Fruit fly (Drosophila melanogaster) whole organism, pupa: ENCODE data around the gene CG14374.

ENCODE experiments used
- CG10348 ChIP-seq: fragments of 200-800 bp; sonication (Bioruptor generic); IDR thresholded peaks from 2 replicates; pipeline ENCODE4 v1.3.6; 2022; ENCODE audit warnings: missing biosample characterization, missing genetic modification characterization
- CG12605 ChIP-seq: fragments of 200-800 bp; sonication (Bioruptor generic); IDR thresholded peaks from 2 replicates; pipeline ENCODE4 v1.3.6; 2022; ENCODE audit warnings: missing biosample characterization, missing genetic modification characterization
- CG13204 ChIP-seq: fragments of 200-800 bp; sonication (Bioruptor generic); optimal IDR thresholded peaks from 2 replicates; lab custom pipeline; 2018; ENCODE audit warnings: missing biosample characterization, mild to moderate bottlenecking, missing genetic modification characterization, moderate library complexity
- CG14655 ChIP-seq: fragments of 200-800 bp; sonication (Bioruptor generic); optimal IDR thresholded peaks from 3 replicates; lab custom pipeline; 2017; ENCODE audit warnings: mild to moderate bottlenecking, missing biosample characterization, missing genetic modification reagents, missing genetic modification characterization
- CG15710 ChIP-seq: fragments of 200-800 bp; sonication (Bioruptor generic); optimal IDR thresholded peaks from 2 replicates; lab custom pipeline; 2018; ENCODE audit warnings: missing biosample characterization, mild to moderate bottlenecking, missing genetic modification characterization, moderate library complexity
- CG17806 ChIP-seq: fragments of 200-800 bp; sonication (Bioruptor generic); optimal IDR thresholded peaks from 2 replicates; lab custom pipeline; 2018; ENCODE audit warnings: missing biosample characterization, mild to moderate bottlenecking, missing genetic modification characterization, moderate library complexity
- CG32121 ChIP-seq: fragments of 200-800 bp; sonication (Bioruptor generic); IDR thresholded peaks from 2 replicates; pipeline ENCODE4 v1.3.6; 2022; ENCODE audit warnings: missing biosample characterization, missing genetic modification characterization
- CG34367 ChIP-seq: fragments of 200-800 bp; sonication (Bioruptor generic); optimal IDR thresholded peaks from 2 replicates; lab custom pipeline; 2018; ENCODE audit warnings: missing biosample characterization, mild to moderate bottlenecking, missing genetic modification characterization
- CG4496 ChIP-seq: fragments of 200-800 bp; sonication (Bioruptor generic); IDR thresholded peaks from 3 replicates; pipeline ENCODE4 v1.3.6; 2022; ENCODE audit warnings: missing biosample characterization, missing genetic modification characterization
- CG8159 ChIP-seq: fragments of 200-800 bp; sonication (Bioruptor generic); optimal IDR thresholded peaks from 3 replicates; lab custom pipeline; 2018; ENCODE audit warnings: missing biosample characterization, mild to moderate bottlenecking, missing genetic modification characterization, moderate library complexity
- CG8301 ChIP-seq: fragments of 200-800 bp; sonication (Bioruptor generic); optimal IDR thresholded peaks from 2 replicates; lab custom pipeline; 2018; ENCODE audit warnings: missing biosample characterization, mild to moderate bottlenecking, missing genetic modification characterization
- CG9948 ChIP-seq: fragments of 200-800 bp; sonication (Bioruptor generic); optimal IDR thresholded peaks from 2 replicates; lab custom pipeline; 2018; ENCODE audit warnings: missing biosample characterization, mild to moderate bottlenecking, missing genetic modification characterization, moderate library complexity
- D1 ChIP-seq: fragments of 200-800 bp; sonication (Bioruptor generic); optimal IDR thresholded peaks from 2 replicates; lab custom pipeline; 2018; ENCODE audit warnings: missing biosample characterization, mild to moderate bottlenecking, missing genetic modification characterization, moderate library complexity
- EcR ChIP-seq: fragments of 200-800 bp; sonication (Bioruptor generic); optimal IDR thresholded peaks from 3 replicates; lab custom pipeline; 2019; ENCODE audit warnings: missing biosample characterization, missing genetic modification characterization, mild to moderate bottlenecking, moderate library complexity, missing genetic modification reagents
- Ets98B ChIP-seq: fragments of 200-800 bp; sonication (Bioruptor generic); IDR thresholded peaks from 2 replicates; pipeline ENCODE4 v1.3.6; 2022; ENCODE audit warnings: missing biosample characterization, missing genetic modification characterization
- Pif1A ChIP-seq: fragments of 200-800 bp; sonication (Bioruptor generic); optimal IDR thresholded peaks from 3 replicates; lab custom pipeline; 2016; ENCODE audit warnings: missing biosample characterization, missing genetic modification characterization
- Pif1B ChIP-seq: fragments of 200-800 bp; sonication (Bioruptor generic); optimal IDR thresholded peaks from 3 replicates; lab custom pipeline; 2016; ENCODE audit warnings: missing biosample characterization, missing genetic modification characterization
- Snoo ChIP-seq: fragments of 200-800 bp; sonication (Bioruptor generic); optimal IDR thresholded peaks from 3 replicates; lab custom pipeline; 2017; ENCODE audit warnings: missing biosample characterization, mild to moderate bottlenecking, missing genetic modification characterization, inconsistent platforms
- fd96Ca ChIP-seq: fragments of 200-800 bp; sonication (Bioruptor generic); IDR thresholded peaks from 3 replicates; pipeline ENCODE4 v1.3.6; 2022; ENCODE audit warnings: missing biosample characterization, missing genetic modification characterization
- gl ChIP-seq: fragments of 200-800 bp; sonication (Bioruptor generic); optimal IDR thresholded peaks from 2 replicates; lab custom pipeline; 2018; ENCODE audit warnings: missing biosample characterization, mild to moderate bottlenecking, missing genetic modification characterization
- rn ChIP-seq: fragments of 200-800 bp; sonication (Bioruptor generic); IDR thresholded peaks from 2 replicates; pipeline ENCODE4 v1.3.6; 2022; ENCODE audit warnings: missing biosample characterization, missing genetic modification characterization

CG14374 gene

DNA sequence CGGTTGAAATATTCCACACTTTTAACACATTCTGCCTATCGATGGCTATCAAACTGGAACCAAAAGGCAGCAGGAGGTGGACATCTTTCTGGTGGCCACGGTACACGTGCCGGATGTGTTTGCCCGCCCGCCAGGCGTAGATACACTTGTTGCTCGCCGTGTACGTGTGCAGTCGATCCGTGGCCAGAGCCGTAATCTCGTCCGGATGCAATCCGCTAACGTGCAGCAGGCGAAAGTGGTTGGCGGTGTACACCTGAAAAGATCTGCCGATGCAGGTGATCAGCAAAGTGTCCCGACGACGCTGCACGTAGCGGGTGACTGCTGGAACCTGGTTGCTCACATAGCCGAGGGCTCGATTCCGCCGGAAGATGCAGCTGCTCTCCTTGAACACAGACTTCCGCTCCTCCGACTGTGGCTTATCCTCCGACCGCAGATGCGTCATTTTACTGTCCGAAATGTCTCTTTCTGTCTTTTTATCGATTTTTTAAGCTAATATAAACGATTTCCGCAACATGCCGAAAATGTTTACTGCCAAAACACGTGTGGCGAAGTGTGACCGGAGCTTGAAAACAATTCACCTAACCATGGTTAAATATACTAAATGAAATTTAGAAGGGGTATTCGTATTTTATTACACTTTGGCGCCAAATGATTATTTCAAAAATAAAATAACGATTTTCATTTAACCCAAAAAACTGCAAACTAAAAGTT, 8.6 kb downstream of the CG14374 start, which contains the start of gene CG9799:
CG9799 (minus strand) TSS at position 550 of the 711 bp plus-strand sequence.
- no peak for TF ChIP-seq D1
- no peak for TF ChIP-seq CG4496 (GFP tag; lab: Robert Waterston, UW)
- no peak for TF ChIP-seq CG14655 (GFP tag; lab: Kevin White, UChicago)
- no peak for TF ChIP-seq CG9948 (tag; lab: Kevin White, UChicago)
- TF ChIP-seq CG34367 = no peak
- TF ChIP-seq Ets98B (GFP tag; lab: Robert Waterston, UW) = no peak

dm6 chr3R:13385105-13385504, 11.8 kb downstream of the CG14374 start:
- TF ChIP-seq CG15710 (tag; lab: Kevin White, UChicago) (no peak), CG10348 (GFP tag; lab: Robert Waterston, UW) (no peak), fd96Ca (GFP tag; lab: Robert Waterston, UW) (no peak), Pif1B (GFP tag; lab: Kevin White, UChicago) (no peak)

dm6 chr3R:13382656-13383142, 14.2 kb downstream of the CG14374 start:
- peak; percentile 6 for TF ChIP-seq EcR (GFP tag; lab: Kevin White, UChicago)
- peak; percentile 8 for TF ChIP-seq CG15710 (tag; lab: Kevin White, UChicago)
- TF ChIP-seq CG4496 (GFP tag; lab: Robert Waterston, UW) = 0 out of 3 replicates have a peak, but pooled peaks have one; percentile 27
- peak; percentile 1 for TF ChIP-seq gl (tag; lab: Kevin White, UChicago)
- no peak for TF ChIP-seq rn (GFP tag; lab: Robert Waterston, UW)

- TF ChIP-seq CG14655 (GFP tag; lab: Kevin White, UChicago) = no peak
- peak; percentile 32 for TF ChIP-seq CG34367
- TF ChIP-seq Ets98B (GFP tag; lab: Robert Waterston, UW) = peak; percentile 22; the same call in 1 of the 2 replicates
- peak; percentile 51 for TF ChIP-seq CG15710 (tag; lab: Kevin White, UChicago)
- TF ChIP-seq CG17806 = peak; percentile 13
- peak; percentile 19 for TF ChIP-seq CG8159 (tag; lab: Kevin White, UChicago)
- no peak for TF ChIP-seq CG4496 (GFP tag; lab: Robert Waterston, UW)
- TF ChIP-seq Snoo = no peak
- no peak for TF ChIP-seq CG9948 (tag; lab: Kevin White, UChicago)
- TF ChIP-seq CG8301 (tag; lab: Kevin White, UChicago) = no peak
- TF ChIP-seq CG13204 (GFP tag; lab: Kevin White, UChicago) = no peak
- no peak for TF ChIP-seq fd96Ca (GFP tag; lab: Robert Waterston, UW)
Measured at dm6 chr3R:13381744-13382435, 15.1 kb downstream of the CG14374 start, which contains the start of the genes mRpS21 and Droj2. TSS of gene mRpS21 (minus strand) at chr3R:13381809. TSS of gene Droj2 (plus strand) at chr3R:13382106.

- TF ChIP-seq EcR (GFP tag; lab: Kevin White, UChicago) (no peak), CG17806 (no peak), D1 (no peak), CG34367 (no peak), CG4496 (GFP tag; lab: Robert Waterston, UW) (no peak), CG15710 (tag; lab: Kevin White, UChicago) (no peak)
Measured at dm6 chr3R:13379675-13380074, 17.3 kb downstream of the CG14374 start, which contains the start of the genes CG9813 and CG8870. TSS of gene CG9813 (minus strand) at chr3R:13379775. TSS of gene CG8870 (plus strand) at chr3R:13379842.

DNA sequence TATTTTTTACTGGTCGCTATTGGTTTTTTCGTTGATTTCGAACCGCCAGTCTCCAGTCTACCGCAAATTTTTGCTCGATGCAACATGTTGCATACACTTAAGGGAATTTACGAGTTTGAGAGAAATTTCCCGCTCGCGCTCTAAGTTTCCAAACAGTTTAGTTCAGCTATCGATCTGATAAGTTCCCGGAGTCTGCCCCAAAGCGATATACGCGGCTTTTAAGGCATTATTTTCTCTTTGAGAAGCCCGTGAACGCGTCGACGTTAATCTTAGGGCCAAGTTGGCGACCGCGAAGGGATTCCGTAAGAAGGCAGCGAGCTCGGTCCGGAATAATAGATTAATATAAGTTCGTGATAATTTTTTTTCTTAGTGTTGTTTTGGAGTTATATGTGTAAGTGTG, 22.0 kb downstream of the CG14374 start:
- TF ChIP-seq CG8159 (tag; lab: Kevin White, UChicago) (peak; percentile 45), Snoo (no peak), D1 (no peak), rn (GFP tag; lab: Robert Waterston, UW) (no peak), Pif1B (GFP tag; lab: Kevin White, UChicago) (no peak), CG15710 (tag; lab: Kevin White, UChicago) (no peak), CG4496 (GFP tag; lab: Robert Waterston, UW) (0 out of 3 replicates have a peak, but pooled peaks have one; percentile 31), CG9948 (tag; lab: Kevin White, UChicago) (no peak), CG12605 (GFP tag; lab: Robert Waterston, UW) (no peak), Ets98B (GFP tag; lab: Robert Waterston, UW) (no peak), EcR (GFP tag; lab: Kevin White, UChicago) (no peak), CG32121 (no peak), CG17806 (no peak), Pif1A (no peak), gl (tag; lab: Kevin White, UChicago) (no peak), fd96Ca (GFP tag; lab: Robert Waterston, UW) (no peak), CG13204 (GFP tag; lab: Kevin White, UChicago) (no peak), CG8301 (tag; lab: Kevin White, UChicago) (no peak), CG10348 (GFP tag; lab: Robert Waterston, UW) (no peak), CG14655 (GFP tag; lab: Kevin White, UChicago) (peak; percentile 22), CG34367 (no peak)
